Worm (Caenorhabditis elegans) whole organism, mixed stage, embryonic: ENCODE results near the gene K07E3.2.

ENCODE experiments used
- blmp-1 ChIP-seq: fragments of 150-350 bp; optimal IDR thresholded peaks from 2 replicates; lab custom pipeline; 2014; ENCODE audit warnings: missing biosample characterization, missing genetic modification characterization
- ceh-43 ChIP-seq: fragments of 200-800 bp; sonication (Bioruptor generic); optimal IDR thresholded peaks from 2 replicates; lab custom pipeline; 2018; ENCODE audit warnings: mild to moderate bottlenecking, missing genetic modification characterization, moderate library complexity, missing compliant biosample characterization
- ces-1 ChIP-seq: fragments of 150-350 bp; optimal IDR thresholded peaks from 2 replicates; lab custom pipeline; 2014; ENCODE audit warnings: missing biosample characterization, missing genetic modification reagents, missing genetic modification characterization
- lin-13 ChIP-seq: fragments of 150-350 bp; optimal IDR thresholded peaks from 2 replicates; lab custom pipeline; 2014; ENCODE audit warnings: missing biosample characterization, missing genetic modification characterization
- mab-5 ChIP-seq: fragments of 150-350 bp; optimal IDR thresholded peaks from 2 replicates; lab custom pipeline; 2014; ENCODE audit warnings: missing biosample characterization, missing genetic modification characterization
- nhr-28 ChIP-seq: fragments of 150-350 bp; optimal IDR thresholded peaks from 2 replicates; lab custom pipeline; 2014; ENCODE audit warnings: missing biosample characterization, missing genetic modification characterization
- sem-2 ChIP-seq: fragments of 200-800 bp; sonication (Bioruptor generic); optimal IDR thresholded peaks from 2 replicates; lab custom pipeline; 2018; ENCODE audit warnings: mild to moderate bottlenecking, missing genetic modification characterization, missing compliant biosample characterization
- unc-120 ChIP-seq: sonication (generic microtip); optimal IDR thresholded peaks from 2 replicates; lab custom pipeline; 2017; ENCODE audit warnings: missing genetic modification characterization, missing compliant biosample characterization; ENCODE audit not compliant: poor library complexity, severe bottlenecking
- unc-39 ChIP-seq: fragments of 150-350 bp; optimal IDR thresholded peaks from 2 replicates; lab custom pipeline; 2014; ENCODE audit warnings: missing biosample characterization, missing genetic modification characterization
- unc-62 ChIP-seq: fragments of 150-350 bp; optimal IDR thresholded peaks from 2 replicates; lab custom pipeline; 2014; ENCODE audit warnings: missing biosample characterization, missing genetic modification reagents, missing genetic modification characterization
- ztf-11 ChIP-seq: fragments of 150-350 bp; optimal IDR thresholded peaks from 2 replicates; lab custom pipeline; 2014; ENCODE audit warnings: missing biosample characterization, missing genetic modification characterization

- TF ChIP-seq unc-39 (tag; lab: Kevin White, UChicago) (no peak), ceh-43 (no peak), sem-2 (GFP tag; lab: Kevin White, UChicago) (no peak), ces-1 (GFP tag; lab: Kevin White, UChicago) (no peak), ztf-11 (tag; lab: Kevin White, UChicago) (no peak), nhr-28 (tag; lab: Kevin White, UChicago) (no peak), unc-120 (no peak), unc-62 (no peak), mab-5 (tag; lab: Kevin White, UChicago) (no peak), lin-13 (tag; lab: Kevin White, UChicago) (no peak), blmp-1 (tag; lab: Kevin White, UChicago) (no peak)
Observed at ce11 chrX:8082703-8083102, 21.4 kb upstream of the K07E3.2 start.
